Comparison of ENCODE assay signal across 4 worm cellular contexts in genomic region chrX:10372556-10372955, ce11.
TF ChIP-seq lines count a peak whose summit lies in the region.

TSS of gene Y49A10A.2 (minus strand) at chrX:10372664.

TF ChIP-seq in whole organism, L2 larva, 48 proteins besides CTCF, POLR2A, EP300 and RAD21:
- peak; percentile 31 for TF ChIP-seq peb-1 (tag; optimal IDR thresholded peaks at IDR 0.05; lab: Kevin White, UChicago)
- TF ChIP-seq F13H6.1 (tag; optimal IDR thresholded peaks at IDR 0.05; lab: Kevin White, UChicago), result peak; percentile 40
- no peak for TF ChIP-seq nhr-25 (tag; optimal IDR thresholded peaks at IDR 0.05; lab: Kevin White, UChicago)
- TF ChIP-seq unc-55 (GFP tag; optimal IDR thresholded peaks at IDR 0.05; lab: Kevin White, UChicago), result peak; percentile 52
- peak; percentile 21 for TF ChIP-seq sma-9 (GFP tag; optimal IDR thresholded peaks at IDR 0.05; lab: Kevin White, UChicago)
- no peak for TF ChIP-seq sma-9 (tag; optimal IDR thresholded peaks at IDR 0.05; lab: Kevin White, UChicago)
- no peak for TF ChIP-seq unc-62 (GFP tag; optimal IDR thresholded peaks at IDR 0.05; lab: Kevin White, UChicago)
- no peak for TF ChIP-seq Y55F3AM.14 (GFP tag; optimal IDR thresholded peaks at IDR 0.05; lab: Kevin White, UChicago)
- TF ChIP-seq C34F6.9 (tag; optimal IDR thresholded peaks at IDR 0.05; lab: Kevin White, UChicago), result peak; percentile 38

TF ChIP-seq in whole organism, L4 larva, 104 proteins besides CTCF, POLR2A, EP300 and RAD21:
- TF ChIP-seq saeg-2 (GFP tag; IDR thresholded peaks at IDR 0.05; lab: Robert Waterston, UW), result no peak
- TF ChIP-seq hlh-30 (tag; optimal IDR thresholded peaks at IDR 0.05; lab: Kevin White, UChicago; ENCODE audit: insufficient read depth), result peak; percentile 10
- no peak for TF ChIP-seq spr-1 (tag; optimal IDR thresholded peaks at IDR 0.05; lab: Kevin White, UChicago)
- no peak for TF ChIP-seq ZK546.5 (tag; optimal IDR thresholded peaks at IDR 0.05; lab: Kevin White, UChicago)
- no peak for TF ChIP-seq mxl-3 (GFP tag; optimal IDR thresholded peaks at IDR 0.05; lab: Kevin White, UChicago)
- peak; percentile 31; the same call in 1 of the 2 replicates for TF ChIP-seq hmg-1.1 (GFP tag; IDR thresholded peaks at IDR 0.05; lab: Robert Waterston, UW)
- TF ChIP-seq rbr-2 (tag; optimal IDR thresholded peaks at IDR 0.05; lab: Kevin White, UChicago), result peak; percentile 41
- no peak for TF ChIP-seq duxl-1 (tag; optimal IDR thresholded peaks at IDR 0.05; lab: Kevin White, UChicago; ENCODE audit: poor library complexity)
- no peak for TF ChIP-seq aha-1 (tag; lab: Kevin White, UChicago)
- no peak for TF ChIP-seq fkh-10 (GFP tag; optimal IDR thresholded peaks at IDR 0.05; lab: Kevin White, UChicago)
- peak in 1 of 2 experiments; percentile 24 for TF ChIP-seq mdl-1 (tag; optimal IDR thresholded peaks at IDR 0.05; lab: Kevin White, UChicago)
- TF ChIP-seq ctbp-1 (GFP tag; IDR thresholded peaks at IDR 0.05; lab: Robert Waterston, UW), result no peak
- TF ChIP-seq hlh-11 (tag; optimal IDR thresholded peaks at IDR 0.05; lab: Kevin White, UChicago), result peak; percentile 33
- TF ChIP-seq Y105C5A.15 (GFP tag; IDR thresholded peaks at IDR 0.05; lab: Robert Waterston, UW), result no peak
- peak; percentile 1 for TF ChIP-seq mep-1 (tag; optimal IDR thresholded peaks at IDR 0.05; lab: Kevin White, UChicago)
- TF ChIP-seq hif-1 (tag; optimal IDR thresholded peaks at IDR 0.05; lab: Kevin White, UChicago), result peak in 1 of 2 experiments; percentile 3
- TF ChIP-seq pqm-1 (tag; optimal IDR thresholded peaks at IDR 0.05; lab: Kevin White, UChicago), result no peak
- peak; percentile 66 for TF ChIP-seq mes-2 (tag; optimal IDR thresholded peaks at IDR 0.05; lab: Kevin White, UChicago; ENCODE audit: poor library complexity, severe bottlenecking)
- TF ChIP-seq fos-1 (tag; optimal IDR thresholded peaks at IDR 0.05; lab: Kevin White, UChicago), result no peak
- no peak for TF ChIP-seq nhr-102 (tag; optimal IDR thresholded peaks at IDR 0.05; lab: Kevin White, UChicago)
- TF ChIP-seq jun-1 (tag; optimal IDR thresholded peaks at IDR 0.05; lab: Kevin White, UChicago), result no peak
- TF ChIP-seq dve-1 (tag; optimal IDR thresholded peaks at IDR 0.05; lab: Kevin White, UChicago; ENCODE audit: insufficient read depth), result peak; percentile 1
- TF ChIP-seq nhr-237 (tag; optimal IDR thresholded peaks at IDR 0.05; lab: Kevin White, UChicago), result no peak
- no peak for TF ChIP-seq zip-11 (GFP tag; IDR thresholded peaks at IDR 0.05; lab: Robert Waterston, UW)
- peak in 1 of 2 experiments; percentile 4 for TF ChIP-seq lsy-2 (tag; optimal IDR thresholded peaks at IDR 0.05; lab: Kevin White, UChicago)
- TF ChIP-seq dmd-6 (GFP tag; IDR thresholded peaks at IDR 0.05; lab: Robert Waterston, UW), result 0 out of 2 replicates have a peak, but pooled peaks have one; percentile 9
- no peak for TF ChIP-seq daf-16 (GFP tag; optimal IDR thresholded peaks at IDR 0.05; lab: Kevin White, UChicago)
- no peak for TF ChIP-seq daf-16 (tag; optimal IDR thresholded peaks at IDR 0.05; lab: Kevin White, UChicago)

TF ChIP-seq in whole organism, late embryonic, 69 proteins besides CTCF, POLR2A, EP300 and RAD21:
- TF ChIP-seq elt-2 (tag; optimal IDR thresholded peaks at IDR 0.05; lab: Kevin White, UChicago) (peak; percentile 53), pat-9 (tag; optimal IDR thresholded peaks at IDR 0.05; lab: Kevin White, UChicago) (no peak), hlh-8 (tag; optimal IDR thresholded peaks at IDR 0.05; lab: Kevin White, UChicago) (peak; percentile 62), pros-1 (tag; optimal IDR thresholded peaks at IDR 0.05; lab: Kevin White, UChicago) (peak; percentile 42), rnt-1 (tag; optimal IDR thresholded peaks at IDR 0.05; lab: Kevin White, UChicago) (peak; percentile 12), ceh-31 (tag; optimal IDR thresholded peaks at IDR 0.05; lab: Kevin White, UChicago) (peak; percentile 69), ztf-16 (tag; optimal IDR thresholded peaks at IDR 0.05; lab: Kevin White, UChicago) (no peak), ref-2 (tag; optimal IDR thresholded peaks at IDR 0.05; lab: Kevin White, UChicago) (peak; percentile 39), unc-42 (tag; optimal IDR thresholded peaks at IDR 0.05; lab: Kevin White, UChicago) (peak; percentile 45), hlh-6 (tag; optimal IDR thresholded peaks at IDR 0.05; lab: Kevin White, UChicago) (peak; percentile 27), ceh-14 (tag; optimal IDR thresholded peaks at IDR 0.05; lab: Kevin White, UChicago) (peak; percentile 13), sdc-2 (tag; optimal IDR thresholded peaks at IDR 0.05; lab: Kevin White, UChicago) (peak; percentile 80), tbx-2 (tag; optimal IDR thresholded peaks at IDR 0.05; lab: Kevin White, UChicago) (peak; percentile 36), nhr-11 (tag; optimal IDR thresholded peaks at IDR 0.05; lab: Kevin White, UChicago) (no peak), nfya-1 (tag; optimal IDR thresholded peaks at IDR 0.05; lab: Kevin White, UChicago) (peak; percentile 61), dmd-4 (tag; optimal IDR thresholded peaks at IDR 0.05; lab: Kevin White, UChicago; ENCODE audit: borderline replicate concordance) (no peak), ceh-34 (tag; optimal IDR thresholded peaks at IDR 0.05; lab: Kevin White, UChicago) (peak; percentile 48)

TF ChIP-seq in whole organism, mixed stage, embryonic, 35 proteins besides CTCF, POLR2A, EP300 and RAD21:
- TF ChIP-seq lsy-2 (tag; optimal IDR thresholded peaks at IDR 0.05; lab: Kevin White, UChicago) (no peak), ztf-11 (tag; optimal IDR thresholded peaks at IDR 0.05; lab: Kevin White, UChicago) (no peak), nhr-76 (tag; optimal IDR thresholded peaks at IDR 0.05; lab: Kevin White, UChicago) (no peak), bed-3 (GFP tag; optimal IDR thresholded peaks at IDR 0.05; lab: Kevin White, UChicago) (no peak), nhr-28 (tag; optimal IDR thresholded peaks at IDR 0.05; lab: Kevin White, UChicago) (no peak), blmp-1 (tag; optimal IDR thresholded peaks at IDR 0.05; lab: Kevin White, UChicago) (no peak), elt-1 (tag; optimal IDR thresholded peaks at IDR 0.05; lab: Kevin White, UChicago; ENCODE audit: borderline replicate concordance, insufficient read depth) (no peak), nhr-2 (tag; optimal IDR thresholded peaks at IDR 0.05; lab: Kevin White, UChicago) (no peak), sem-2 (GFP tag; optimal IDR thresholded peaks at IDR 0.05; lab: Kevin White, UChicago) (no peak), ceh-43 (GFP tag; optimal IDR thresholded peaks at IDR 0.05; lab: Kevin White, UChicago) (no peak), unc-39 (tag; optimal IDR thresholded peaks at IDR 0.05; lab: Kevin White, UChicago) (no peak), nhr-12 (tag; optimal IDR thresholded peaks at IDR 0.05; lab: Kevin White, UChicago) (no peak), flh-1 (GFP tag; optimal IDR thresholded peaks at IDR 0.05; lab: Kevin White, UChicago) (no peak), ceh-83 (GFP tag; optimal IDR thresholded peaks at IDR 0.05; lab: Kevin White, UChicago) (no peak), M03D4.4 (tag; optimal IDR thresholded peaks at IDR 0.05; lab: Kevin White, UChicago) (peak; percentile 36), ces-1 (GFP tag; optimal IDR thresholded peaks at IDR 0.05; lab: Kevin White, UChicago) (peak; percentile 50), cnd-1 (tag; optimal IDR thresholded peaks at IDR 0.05; lab: Kevin White, UChicago) (peak; percentile 88), nhr-237 (tag; optimal IDR thresholded peaks at IDR 0.05; lab: Kevin White, UChicago) (no peak), sptf-1 (tag; optimal IDR thresholded peaks at IDR 0.05; lab: Kevin White, UChicago) (no peak), unc-62 (GFP tag; optimal IDR thresholded peaks at IDR 0.05; lab: Kevin White, UChicago) (no peak), mls-2 (tag; optimal IDR thresholded peaks at IDR 0.05; lab: Kevin White, UChicago) (no peak), mep-1 (tag; optimal IDR thresholded peaks at IDR 0.05; lab: Kevin White, UChicago) (peak; percentile 51), lin-13 (tag; optimal IDR thresholded peaks at IDR 0.05; lab: Kevin White, UChicago) (no peak), pha-4 (tag; optimal IDR thresholded peaks at IDR 0.05; lab: Kevin White, UChicago) (peak; percentile 39), mab-5 (tag; optimal IDR thresholded peaks at IDR 0.05; lab: Kevin White, UChicago) (no peak), drap-1 (GFP tag; optimal IDR thresholded peaks at IDR 0.05; lab: Kevin White, UChicago) (no peak), ham-2 (GFP tag; optimal IDR thresholded peaks at IDR 0.05; lab: Kevin White, UChicago) (peak; percentile 27), hlh-1 (tag; optimal IDR thresholded peaks at IDR 0.05; lab: Kevin White, UChicago) (peak; percentile 50), tbx-8 (GFP tag; optimal IDR thresholded peaks at IDR 0.05; lab: Kevin White, UChicago) (no peak), unc-120 (tag; optimal IDR thresholded peaks at IDR 0.05; lab: Kevin White, UChicago; ENCODE audit: poor library complexity, severe bottlenecking) (peak; percentile 81), lin-32 (GFP tag; optimal IDR thresholded peaks at IDR 0.05; lab: Kevin White, UChicago) (peak; percentile 82), zip-8 (tag; optimal IDR thresholded peaks at IDR 0.05; lab: Kevin White, UChicago) (no peak), snpc-4 (tag; optimal IDR thresholded peaks at IDR 0.05; lab: Kevin White, UChicago) (no peak), ceh-39 (tag; optimal IDR thresholded peaks at IDR 0.05; lab: Kevin White, UChicago) (no peak), elt-3 (tag; optimal IDR thresholded peaks at IDR 0.05; lab: Kevin White, UChicago) (no peak)
